Worm (Caenorhabditis elegans) whole organism, L4/young adult: ENCODE measurements around the gene phf-33.

Experiments used
- W03F9.2 ChIP-seq: fragments of 150-350 bp; optimal IDR thresholded peaks from 2 replicates; lab custom pipeline; 2014; ENCODE audit warnings: missing biosample characterization, missing genetic modification characterization
- dao-5 ChIP-seq: sonication (generic microtip); optimal IDR thresholded peaks from 2 replicates; lab custom pipeline; 2016; ENCODE audit warnings: missing genotype, missing genetic modification characterization, moderate library complexity, missing compliant biosample characterization
- him-1 ChIP-seq: sonication (generic microtip); optimal IDR thresholded peaks from 2 replicates; lab custom pipeline; 2016; ENCODE audit warnings: missing genotype, missing genetic modification reagents, missing genetic modification characterization, missing compliant biosample characterization

ce11 chrX:13322886-13323285, 44.1 kb upstream of the phf-33 start, which contains the start of gene F46G10.2:
- TF ChIP-seq W03F9.2 (tag; lab: Kevin White, UChicago) (no peak), him-1 (tag; lab: Kevin White, UChicago) (no peak), dao-5 (tag; lab: Kevin White, UChicago) (no peak)
